Worm (Caenorhabditis elegans) whole organism, L4/young adult: ENCODE results near the gene F59B2.3.
A peak's percentile ranks its signal among the peaks of the same experiment; 100 is the strongest.

Experiments used
- dao-5 ChIP-seq: sonication (generic microtip); optimal IDR thresholded peaks from 2 replicates; lab custom pipeline; 2016; ENCODE audit warnings: missing genotype, missing genetic modification characterization, moderate library complexity, missing compliant biosample characterization
- him-1 ChIP-seq: sonication (generic microtip); optimal IDR thresholded peaks from 2 replicates; lab custom pipeline; 2016; ENCODE audit warnings: missing genotype, missing genetic modification reagents, missing genetic modification characterization, missing compliant biosample characterization

- TF ChIP-seq dao-5 (tag; lab: Kevin White, UChicago) (no peak), him-1 (tag; lab: Kevin White, UChicago) (peak; percentile 51)
These were observed 17.6 kb downstream of the F59B2.3 start, which contains the start of gene pde-2 for ce11 chrIII:8981847-8982479.
